Worm (Caenorhabditis elegans) whole organism, late embryonic: ENCODE measurements around the gene mars-1.

Experiments used
- ama-1 ChIP-seq: fragments of 150-350 bp; optimal IDR thresholded peaks from 2 replicates; lab custom pipeline; 2014
- dmd-4 ChIP-seq: sonication (generic microtip); optimal IDR thresholded peaks from 2 replicates; lab custom pipeline; 2016; ENCODE audit warnings: borderline replicate concordance, missing genetic modification characterization, missing compliant biosample characterization
- elt-2 ChIP-seq: sonication (generic microtip); optimal IDR thresholded peaks from 2 replicates; lab custom pipeline; 2016; ENCODE audit warnings: missing genetic modification reagents, missing genetic modification characterization, missing compliant biosample characterization
- hlh-13 ChIP-seq: fragments of 200-800 bp; sonication (Bioruptor generic); optimal IDR thresholded peaks from 2 replicates; lab custom pipeline; 2018; ENCODE audit warnings: mild to moderate bottlenecking, missing genetic modification characterization, missing compliant biosample characterization
- pha-4 ChIP-seq: fragments of 150-350 bp; optimal IDR thresholded peaks from 2 replicates; lab custom pipeline; 2018; ENCODE audit warnings: missing biosample characterization, missing genetic modification reagents, missing genetic modification characterization
- syd-9 ChIP-seq: sonication (generic microtip); optimal IDR thresholded peaks from 2 replicates; lab custom pipeline; 2016; ENCODE audit warnings: mild to moderate bottlenecking, missing genetic modification characterization, moderate library complexity, missing compliant biosample characterization
- ttx-3 ChIP-seq: sonication (generic microtip); optimal IDR thresholded peaks from 2 replicates; lab custom pipeline; 2016; ENCODE audit warnings: missing genetic modification reagents, missing genetic modification characterization, missing compliant biosample characterization
- unc-55 ChIP-seq: sonication (generic microtip); optimal IDR thresholded peaks from 2 replicates; lab custom pipeline; 2017; ENCODE audit warnings: missing biosample characterization, missing genetic modification reagents, missing genetic modification characterization
- zip-5 ChIP-seq: sonication (generic microtip); optimal IDR thresholded peaks from 2 replicates; lab custom pipeline; 2016; ENCODE audit warnings: missing genetic modification characterization, missing compliant biosample characterization

- no peak for TF ChIP-seq pha-4 (tag; lab: Kevin White, UChicago)
- no peak for TF ChIP-seq ama-1 (lab: Kevin White, UChicago)
- no peak for TF ChIP-seq dmd-4
- no peak for TF ChIP-seq syd-9 (tag; lab: Kevin White, UChicago)
- TF ChIP-seq ttx-3 (tag; lab: Kevin White, UChicago): no peak
- TF ChIP-seq zip-5 (tag; lab: Kevin White, UChicago): no peak
- no peak for TF ChIP-seq unc-55 (GFP tag; lab: Kevin White, UChicago)
- TF ChIP-seq hlh-13 (GFP tag; lab: Kevin White, UChicago): no peak
- no peak for TF ChIP-seq elt-2 (tag; lab: Kevin White, UChicago)
Measured at ce11 chrIV:11646908-11647307, 11.6 kb upstream of the mars-1 start.
